Fruit fly (Drosophila melanogaster) whole organism, embryonic: Measurements from ENCODE around the gene CG42487.

Experiments used
- ATbp ChIP-seq: fragments of 200-800 bp; sonication (Bioruptor generic); optimal IDR thresholded peaks from 2 replicates; lab custom pipeline; 2017; ENCODE audit warnings: missing biosample characterization, mild to moderate bottlenecking, missing genetic modification characterization, missing genetic modification reagents
- B-H1 ChIP-seq: fragments of 200-800 bp; sonication (Bioruptor generic); IDR thresholded peaks from 3 replicates; pipeline ENCODE4 v1.3.6; 2022; ENCODE audit warnings: missing biosample characterization, missing genetic modification characterization
- CG12104 ChIP-seq: fragments of 200-800 bp; sonication (Bioruptor generic); optimal IDR thresholded peaks from 3 replicates; lab custom pipeline; 2016; ENCODE audit warnings: missing biosample characterization, missing genetic modification characterization
- CG13123 ChIP-seq: fragments of 200-800 bp; sonication (Bioruptor generic); optimal IDR thresholded peaks from 2 replicates; lab custom pipeline; 2016; ENCODE audit warnings: missing biosample characterization, missing genetic modification characterization
- CG14014 ChIP-seq: fragments of 200-800 bp; sonication (Bioruptor generic); IDR thresholded peaks from 2 replicates; pipeline ENCODE4 v1.3.6; 2022; ENCODE audit warnings: missing biosample characterization, missing genetic modification characterization
- CG16779 ChIP-seq: fragments of 200-800 bp; sonication (Bioruptor generic); IDR thresholded peaks from 2 replicates; pipeline ENCODE4 v1.3.6; 2022; ENCODE audit warnings: missing biosample characterization, missing genetic modification characterization
- CG17186 ChIP-seq: fragments of 200-800 bp; sonication (Bioruptor generic); optimal IDR thresholded peaks from 3 replicates; lab custom pipeline; 2017; ENCODE audit warnings: missing biosample characterization, missing genetic modification reagents, missing genetic modification characterization
- CG17385 ChIP-seq: fragments of 200-800 bp; sonication (Bioruptor generic); optimal IDR thresholded peaks from 3 replicates; lab custom pipeline; 2018; ENCODE audit warnings: missing biosample characterization, mild to moderate bottlenecking, missing genetic modification characterization
- CG17829 ChIP-seq: fragments of 200-800 bp; optimal IDR thresholded peaks from 2 replicates; lab custom pipeline; 2019; ENCODE audit warnings: missing biosample characterization, mild to moderate bottlenecking, missing genetic modification characterization, moderate library complexity
- CG18476 ChIP-seq: fragments of 200-800 bp; sonication (Bioruptor generic); optimal IDR thresholded peaks from 2 replicates; lab custom pipeline; 2016; ENCODE audit warnings: missing biosample characterization, mild to moderate bottlenecking, missing genetic modification characterization
- CG18599 ChIP-seq: fragments of 200-800 bp; sonication (Bioruptor generic); optimal IDR thresholded peaks from 3 replicates; lab custom pipeline; 2017; ENCODE audit warnings: missing biosample characterization, missing genetic modification characterization, mild to moderate bottlenecking, moderate library complexity, missing genetic modification reagents
- CG34376 ChIP-seq: fragments of 200-800 bp; sonication (Bioruptor generic); optimal IDR thresholded peaks from 2 replicates; lab custom pipeline; 2018; ENCODE audit warnings: missing biosample characterization, mild to moderate bottlenecking, missing genetic modification characterization
- CG5180 ChIP-seq: fragments of 200-800 bp; sonication (Bioruptor generic); optimal IDR thresholded peaks from 3 replicates; lab custom pipeline; 2017; ENCODE audit warnings: missing biosample characterization, missing genetic modification characterization, mild to moderate bottlenecking, moderate library complexity, missing genetic modification reagents
- CG7271 ChIP-seq: fragments of 200-800 bp; sonication (Bioruptor generic); optimal IDR thresholded peaks from 2 replicates; lab custom pipeline; 2018; ENCODE audit warnings: missing biosample characterization, mild to moderate bottlenecking, missing genetic modification characterization, moderate library complexity
- CG7745 ChIP-seq: fragments of 200-800 bp; sonication (Bioruptor generic); optimal IDR thresholded peaks from 2 replicates; lab custom pipeline; 2018; ENCODE audit warnings: missing biosample characterization, mild to moderate bottlenecking, missing genetic modification characterization, moderate library complexity
- CG7928 ChIP-seq: fragments of 200-800 bp; sonication (Bioruptor generic); optimal IDR thresholded peaks from 2 replicates; lab custom pipeline; 2017; ENCODE audit warnings: missing biosample characterization, mild to moderate bottlenecking, missing genetic modification characterization
- CG7963 ChIP-seq: fragments of 200-800 bp; sonication (Bioruptor generic); IDR thresholded peaks from 3 replicates; pipeline ENCODE4 v1.3.6; 2022; ENCODE audit warnings: missing biosample characterization, missing genetic modification characterization; ENCODE audit not compliant: partially characterized antibody
- CHES-1-like ChIP-seq: fragments of 200-800 bp; sonication (Bioruptor generic); optimal IDR thresholded peaks from 2 replicates; lab custom pipeline; 2016; ENCODE audit warnings: missing biosample characterization, missing genetic modification characterization
- Chrac-16 ChIP-seq: fragments of 200-800 bp; sonication (Bioruptor generic); optimal IDR thresholded peaks from 3 replicates; lab custom pipeline; 2016; ENCODE audit warnings: missing biosample characterization, missing genetic modification characterization
- CkIIα-i1 ChIP-seq: fragments of 200-800 bp; sonication (Bioruptor generic); IDR thresholded peaks from 2 replicates; pipeline ENCODE4 v1.3.6; 2022; ENCODE audit warnings: missing biosample characterization, missing genetic modification characterization
- CoRest ChIP-seq: fragments of 200-800 bp; sonication (Bioruptor generic); optimal IDR thresholded peaks from 3 replicates; lab custom pipeline; 2018; ENCODE audit warnings: missing biosample characterization, mild to moderate bottlenecking, missing genetic modification characterization, moderate library complexity
- CrebB ChIP-seq: fragments of 200-800 bp; sonication (Bioruptor generic); optimal IDR thresholded peaks from 3 replicates; lab custom pipeline; 2018; ENCODE audit warnings: missing biosample characterization, mild to moderate bottlenecking, missing genetic modification characterization
- Dad ChIP-seq: fragments of 200-800 bp; sonication (Bioruptor generic); optimal IDR thresholded peaks from 3 replicates; lab custom pipeline; 2016; ENCODE audit warnings: missing biosample characterization, missing genetic modification characterization
- Deaf1 ChIP-seq: fragments of 200-800 bp; optimal IDR thresholded peaks from 3 replicates; lab custom pipeline; 2019; ENCODE audit warnings: missing biosample characterization, mild to moderate bottlenecking, missing genetic modification characterization, moderate library complexity
- Doc3 ChIP-seq: fragments of 200-800 bp; sonication (Bioruptor generic); IDR thresholded peaks from 3 replicates; pipeline ENCODE4 v1.3.6; 2022; ENCODE audit warnings: missing biosample characterization, missing genetic modification characterization; ENCODE audit not compliant: partially characterized antibody
- Ets65A ChIP-seq: fragments of 200-800 bp; sonication (Bioruptor generic); peaks from one replicate; lab custom pipeline; 2016; ENCODE audit warnings: missing biosample characterization, missing genetic modification characterization
- Ets97D ChIP-seq: fragments of 200-800 bp; sonication (Bioruptor generic); optimal IDR thresholded peaks from 3 replicates; lab custom pipeline; 2016; ENCODE audit warnings: missing biosample characterization, missing genetic modification characterization
- H15 ChIP-seq: fragments of 200-800 bp; sonication (Bioruptor generic); IDR thresholded peaks from 3 replicates; pipeline ENCODE4 v1.3.6; 2022; ENCODE audit warnings: missing biosample characterization, missing genetic modification characterization
- HmgD ChIP-seq: fragments of 200-800 bp; sonication (Bioruptor generic); optimal IDR thresholded peaks from 3 replicates; lab custom pipeline; 2016; ENCODE audit warnings: missing biosample characterization, missing genetic modification characterization
- HmgZ ChIP-seq: fragments of 200-800 bp; sonication (Bioruptor generic); optimal IDR thresholded peaks from 2 replicates; lab custom pipeline; 2018; ENCODE audit warnings: missing biosample characterization, mild to moderate bottlenecking, missing genetic modification characterization
- Hr78 ChIP-seq, 2 experiments: fragments of 200-800 bp in 1 of 2; fragments of >200 bp in 1 of 2; sonication (Bioruptor generic) in 1 of 2; optimal IDR thresholded peaks; 2 replicates each; lab custom pipeline; 2017 to 2019; ENCODE audit warnings: missing biosample characterization in 2 of 2, missing genetic modification characterization in 2 of 2, mild to moderate bottlenecking in 1 of 2, moderate library complexity in 1 of 2
- Nf-YA ChIP-seq: fragments of 200-800 bp; sonication (Bioruptor generic); IDR thresholded peaks from 2 replicates; pipeline ENCODE4 v1.3.6; 2022; ENCODE audit warnings: missing biosample characterization, missing genetic modification characterization
- NfI ChIP-seq: fragments of 200-800 bp; sonication (Bioruptor generic); optimal IDR thresholded peaks from 3 replicates; lab custom pipeline; 2018; ENCODE audit warnings: missing biosample characterization, mild to moderate bottlenecking, missing genetic modification characterization, moderate library complexity
- Stat92E ChIP-seq, 3 experiments: fragments of >200 bp in 2 of 3; fragments of 200-800 bp in 1 of 3; sonication (Bioruptor generic) in 1 of 3; optimal IDR thresholded peaks; 2 replicates each; lab custom pipeline; 2017 to 2019; ENCODE audit warnings: missing biosample characterization in 3 of 3, missing genetic modification characterization in 3 of 3, mild to moderate bottlenecking in 1 of 3, moderate library complexity in 1 of 3
- aop ChIP-seq: fragments of 200-800 bp; sonication (Bioruptor generic); IDR thresholded peaks from 2 replicates; pipeline ENCODE4 v1.3.6; 2022; ENCODE audit warnings: missing biosample characterization, missing genetic modification characterization
- ci ChIP-seq: fragments of 200-800 bp; sonication (Bioruptor generic); IDR thresholded peaks from 3 replicates; pipeline ENCODE4 v1.3.6; 2022; ENCODE audit warnings: missing biosample characterization, missing genetic modification characterization
- crp ChIP-seq, 2 experiments: fragments of 200-800 bp; sonication (Bioruptor generic); optimal IDR thresholded peaks; 2 replicates in 1 of 2; 3 replicates in 1 of 2; lab custom pipeline; 2017; ENCODE audit warnings: missing biosample characterization in 2 of 2, missing genetic modification characterization in 2 of 2, mild to moderate bottlenecking in 1 of 2, moderate library complexity in 1 of 2
- exex ChIP-seq: fragments of 200-800 bp; sonication (Bioruptor generic); optimal IDR thresholded peaks from 4 replicates; lab custom pipeline; 2018; ENCODE audit warnings: missing biosample characterization, mild to moderate bottlenecking, missing genetic modification characterization, moderate library complexity
- gce ChIP-seq: fragments of 200-800 bp; sonication (Bioruptor generic); IDR thresholded peaks from 3 replicates; pipeline ENCODE4 v1.3.6; 2022; ENCODE audit warnings: missing biosample characterization, missing genetic modification characterization
- ind ChIP-seq: fragments of 200-800 bp; sonication (Bioruptor generic); optimal IDR thresholded peaks from 3 replicates; lab custom pipeline; 2016; ENCODE audit warnings: missing biosample characterization, missing genetic modification characterization
- lbe ChIP-seq: fragments of 200-800 bp; sonication (Bioruptor generic); optimal IDR thresholded peaks from 2 replicates; lab custom pipeline; 2016; ENCODE audit warnings: missing biosample characterization, mild to moderate bottlenecking, missing genetic modification characterization
- luna ChIP-seq: fragments of 200-800 bp; sonication (Bioruptor generic); optimal IDR thresholded peaks from 2 replicates; lab custom pipeline; 2016; ENCODE audit warnings: missing biosample characterization, missing genetic modification characterization
- mirr ChIP-seq: fragments of 200-800 bp; sonication (Bioruptor generic); optimal IDR thresholded peaks from 3 replicates; lab custom pipeline; 2018; ENCODE audit warnings: missing biosample characterization, mild to moderate bottlenecking, missing genetic modification characterization
- nerfin-1 ChIP-seq: fragments of 200-800 bp; sonication (Bioruptor generic); optimal IDR thresholded peaks from 3 replicates; lab custom pipeline; 2019; ENCODE audit warnings: missing biosample characterization, mild to moderate bottlenecking, missing genetic modification characterization, moderate library complexity
- row ChIP-seq: fragments of 200-800 bp; sonication (Bioruptor generic); IDR thresholded peaks from 3 replicates; pipeline ENCODE4 v1.3.6; 2022; ENCODE audit warnings: missing biosample characterization, missing genetic modification characterization
- scrt ChIP-seq: fragments of 200-800 bp; sonication (Bioruptor generic); optimal IDR thresholded peaks from 2 replicates; lab custom pipeline; 2018; ENCODE audit warnings: missing biosample characterization, mild to moderate bottlenecking, missing genetic modification characterization, moderate library complexity
- shn ChIP-seq: fragments of 200-800 bp; sonication (Bioruptor generic); optimal IDR thresholded peaks from 3 replicates; lab custom pipeline; 2016; ENCODE audit warnings: missing biosample characterization, missing genetic modification characterization
- sug ChIP-seq: fragments of 200-800 bp; optimal IDR thresholded peaks from 2 replicates; lab custom pipeline; 2019; ENCODE audit warnings: missing biosample characterization, mild to moderate bottlenecking, missing genetic modification characterization, moderate library complexity
- vvl ChIP-seq: fragments of 200-800 bp; sonication (Bioruptor generic); IDR thresholded peaks from 2 replicates; pipeline ENCODE4 v1.3.6; 2022; ENCODE audit warnings: missing biosample characterization, missing genetic modification characterization

Gene CG42487

dm6 chr3R:27922673-27923175, 36.3 kb downstream of the CG42487 start, which contains the start of gene RpL4 (continued):
- TF ChIP-seq CG18476 (GFP tag; lab: Kevin White, UChicago) (no peak), luna (GFP tag; lab: Kevin White, UChicago) (peak; percentile 79), Stat92E (GFP tag; optimal IDR thresholded peaks at IDR 0.05; lab: Kevin White, UChicago) (no peak), Deaf1 (tag; lab: Kevin White, UChicago) (peak; percentile 17), ind (GFP tag; lab: Kevin White, UChicago) (peak; percentile 53), Ets65A (GFP tag; lab: Kevin White, UChicago) (peak; percentile 98), H15 (GFP tag; lab: Robert Waterston, UW) (peak; percentile 74; the same call in 2 of the 3 replicates), CG7963 (GFP tag; lab: Robert Waterston, UW) (no peak), lbe (GFP tag; lab: Kevin White, UChicago) (peak; percentile 51), CG7271 (tag; lab: Kevin White, UChicago) (peak; percentile 86), CoRest (tag; lab: Kevin White, UChicago) (peak; percentile 75), CG17385 (GFP tag; lab: Kevin White, UChicago) (peak; percentile 90), Hr78 (GFP tag; optimal IDR thresholded peaks at IDR 0.05; lab: Kevin White, UChicago) (peak in 1 of 2 experiments; percentile 19), gce (peak; percentile 90), HmgZ (tag; lab: Kevin White, UChicago) (peak; percentile 65), Chrac-16 (peak; percentile 53), mirr (GFP tag; lab: Kevin White, UChicago) (peak; percentile 85), CrebB (tag; lab: Kevin White, UChicago) (peak; percentile 82), Nf-YA (GFP tag; lab: Robert Waterston, UW) (peak; percentile 44; the same call in 1 of the 2 replicates), crp (GFP tag; optimal IDR thresholded peaks at IDR 0.05; lab: Kevin White, UChicago) (peak in 1 of 2 experiments; percentile 49), exex (tag; lab: Kevin White, UChicago) (peak; percentile 44), vvl (GFP tag; lab: Robert Waterston, UW) (peak; percentile 90), CG16779 (peak; percentile 66; the same call in 1 of the 2 replicates), CG5180 (GFP tag; lab: Kevin White, UChicago) (peak; percentile 76), CkIIα-i1 (GFP tag; lab: Robert Waterston, UW) (no peak), CHES-1-like (GFP tag; lab: Kevin White, UChicago) (peak; percentile 77), CG18599 (peak; percentile 81), nerfin-1 (tag; lab: Kevin White, UChicago) (peak; percentile 67), CG17829 (tag; lab: Kevin White, UChicago) (no peak), Dad (peak; percentile 85), CG34376 (GFP tag; lab: Kevin White, UChicago) (peak; percentile 93), CG14014 (GFP tag; lab: Robert Waterston, UW) (peak; percentile 61; the same call in 1 of the 2 replicates), NfI (peak; percentile 96), Ets97D (GFP tag; lab: Kevin White, UChicago) (peak; percentile 99), row (GFP tag; lab: Robert Waterston, UW) (peak; percentile 73), sug (tag; lab: Kevin White, UChicago) (peak; percentile 72), aop (GFP tag; lab: Robert Waterston, UW) (no peak), CG7745 (peak; percentile 31), B-H1 (GFP tag; lab: Robert Waterston, UW) (peak; percentile 56; the same call in 1 of the 3 replicates), ci (GFP tag; lab: Robert Waterston, UW) (peak; percentile 97), shn (GFP tag; lab: Kevin White, UChicago) (peak; percentile 77), CG13123 (GFP tag; lab: Kevin White, UChicago) (peak; percentile 65), ATbp (GFP tag; lab: Kevin White, UChicago) (peak; percentile 84), Doc3 (GFP tag; lab: Robert Waterston, UW) (no peak), CG12104 (GFP tag; lab: Kevin White, UChicago) (peak; percentile 85), scrt (peak; percentile 82), CG17186 (GFP tag; lab: Kevin White, UChicago) (peak; percentile 56), HmgD (GFP tag; lab: Kevin White, UChicago) (peak; percentile 42), CG7928 (GFP tag; lab: Kevin White, UChicago) (peak; percentile 56)
